Worm (Caenorhabditis elegans) whole organism, L2 larva: ENCODE data around the gene mlc-5.

ENCODE experiments used
- C34F6.9 ChIP-seq: fragments of 150-350 bp; optimal IDR thresholded peaks from 2 replicates; lab custom pipeline; 2014; ENCODE audit warnings: missing biosample characterization, missing genetic modification characterization
- F13H6.1 ChIP-seq: sonication (generic microtip); optimal IDR thresholded peaks from 2 replicates; lab custom pipeline; 2016; ENCODE audit warnings: missing genetic modification characterization, missing compliant biosample characterization
- R02D3.7 ChIP-seq: fragments of 150-350 bp; optimal IDR thresholded peaks from 2 replicates; lab custom pipeline; 2014; ENCODE audit warnings: missing biosample characterization, missing genetic modification characterization
- Y55F3AM.14 ChIP-seq: fragments of 200-800 bp; sonication (Bioruptor generic); optimal IDR thresholded peaks from 2 replicates; lab custom pipeline; 2018; ENCODE audit warnings: mild to moderate bottlenecking, missing genetic modification characterization, missing compliant biosample characterization
- ZK546.5 ChIP-seq: sonication (generic microtip); optimal IDR thresholded peaks from 2 replicates; lab custom pipeline; 2017; ENCODE audit warnings: missing biosample characterization, missing genetic modification characterization
- alr-1 ChIP-seq: fragments of 150-350 bp; optimal IDR thresholded peaks from 2 replicates; lab custom pipeline; 2014; ENCODE audit warnings: missing biosample characterization, missing genetic modification characterization
- aly-2 ChIP-seq: fragments of 150-350 bp; optimal IDR thresholded peaks from 2 replicates; lab custom pipeline; 2014; ENCODE audit warnings: missing biosample characterization, missing genetic modification characterization
- ama-1 ChIP-seq: fragments of 150-350 bp; optimal IDR thresholded peaks from 2 replicates; lab custom pipeline; 2018; ENCODE audit warnings: inconsistent platforms
- blmp-1 ChIP-seq: sonication (generic microtip); optimal IDR thresholded peaks from 2 replicates; lab custom pipeline; 2017; ENCODE audit warnings: missing genetic modification characterization, mild to moderate bottlenecking, missing compliant biosample characterization, antibody characterized with exemption, moderate library complexity; ENCODE audit not compliant: insufficient read depth
- ceh-16 ChIP-seq: fragments of 150-350 bp; optimal IDR thresholded peaks from 2 replicates; lab custom pipeline; 2014; ENCODE audit warnings: missing biosample characterization, missing genetic modification characterization
- ceh-82 ChIP-seq: fragments of 150-350 bp; optimal IDR thresholded peaks from 2 replicates; lab custom pipeline; 2014; ENCODE audit warnings: missing biosample characterization, missing genetic modification characterization
- crh-2 ChIP-seq: sonication (generic microtip); optimal IDR thresholded peaks from 2 replicates; lab custom pipeline; 2017; ENCODE audit warnings: missing biosample characterization, missing genetic modification characterization
- dmd-4 ChIP-seq: sonication (generic microtip); optimal IDR thresholded peaks from 2 replicates; lab custom pipeline; 2017; ENCODE audit warnings: missing biosample characterization, missing genetic modification characterization
- egl-27 ChIP-seq: sonication (generic microtip); optimal IDR thresholded peaks from 3 replicates; lab custom pipeline; 2017; ENCODE audit warnings: missing biosample characterization, missing genetic modification reagents, missing genetic modification characterization
- elt-1 ChIP-seq: fragments of 150-350 bp; optimal IDR thresholded peaks from 2 replicates; lab custom pipeline; 2014; ENCODE audit warnings: missing biosample characterization, missing genetic modification characterization
- elt-3 ChIP-seq: sonication (generic microtip); optimal IDR thresholded peaks from 2 replicates; lab custom pipeline; 2017; ENCODE audit warnings: missing biosample characterization, missing genetic modification characterization
- fos-1 ChIP-seq: fragments of 150-350 bp; optimal IDR thresholded peaks from 2 replicates; lab custom pipeline; 2014; ENCODE audit warnings: missing biosample characterization, missing genetic modification characterization
- gmeb-1 ChIP-seq: fragments of 150-350 bp; optimal IDR thresholded peaks from 2 replicates; lab custom pipeline; 2014; ENCODE audit warnings: missing biosample characterization, missing genetic modification characterization
- lin-11 ChIP-seq: fragments of 150-350 bp; sonication (generic microtip); optimal IDR thresholded peaks from 2 replicates; lab custom pipeline; 2014; ENCODE audit warnings: missing biosample characterization, missing genetic modification characterization, inconsistent platforms, mixed read lengths
- lin-13 ChIP-seq: fragments of 150-350 bp; optimal IDR thresholded peaks from 2 replicates; lab custom pipeline; 2014; ENCODE audit warnings: missing biosample characterization, missing genetic modification reagents, missing genetic modification characterization
- lin-39 ChIP-seq: fragments of 150-350 bp; optimal IDR thresholded peaks from 2 replicates; lab custom pipeline; 2014; ENCODE audit warnings: missing biosample characterization, missing genetic modification reagents, missing genetic modification characterization
- lsy-2 ChIP-seq, 2 experiments: fragments of 150-350 bp in 1 of 2; sonication (generic microtip) in 1 of 2; optimal IDR thresholded peaks; 2 replicates each; lab custom pipeline; 2014 to 2017; ENCODE audit warnings: missing biosample characterization in 2 of 2, missing genetic modification characterization in 2 of 2
- mab-5 ChIP-seq: fragments of 150-350 bp; optimal IDR thresholded peaks from 2 replicates; lab custom pipeline; 2014; ENCODE audit warnings: missing biosample characterization, missing genetic modification characterization
- mbf-1 ChIP-seq: sonication (generic microtip); optimal IDR thresholded peaks from 2 replicates; lab custom pipeline; 2017; ENCODE audit warnings: missing biosample characterization, missing genetic modification characterization
- mdl-1 ChIP-seq, 2 experiments: fragments of 150-350 bp in 1 of 2; sonication (generic microtip) in 1 of 2; optimal IDR thresholded peaks; 2 replicates each; lab custom pipeline; 2017; ENCODE audit warnings: missing biosample characterization in 2 of 2, missing genetic modification characterization in 2 of 2
- nhr-10 ChIP-seq: sonication (generic microtip); optimal IDR thresholded peaks from 2 replicates; lab custom pipeline; 2017; ENCODE audit warnings: missing biosample characterization, missing genetic modification characterization
- nhr-11 ChIP-seq: fragments of 150-350 bp; optimal IDR thresholded peaks from 2 replicates; lab custom pipeline; 2014; ENCODE audit warnings: missing biosample characterization, missing genetic modification characterization
- nhr-12 ChIP-seq: fragments of 150-350 bp; optimal IDR thresholded peaks from 2 replicates; lab custom pipeline; 2014; ENCODE audit warnings: missing biosample characterization, missing genetic modification characterization
- nhr-129 ChIP-seq: fragments of 150-350 bp; optimal IDR thresholded peaks from 2 replicates; lab custom pipeline; 2014; ENCODE audit warnings: missing biosample characterization, missing genetic modification characterization
- nhr-21 ChIP-seq: fragments of 150-350 bp; optimal IDR thresholded peaks from 2 replicates; lab custom pipeline; 2014; ENCODE audit warnings: missing biosample characterization, missing genetic modification characterization
- nhr-23 ChIP-seq: fragments of 150-350 bp; optimal IDR thresholded peaks from 2 replicates; lab custom pipeline; 2014; ENCODE audit warnings: missing biosample characterization, missing genetic modification reagents, missing genetic modification characterization
- nhr-237 ChIP-seq: fragments of 150-350 bp; optimal IDR thresholded peaks from 2 replicates; lab custom pipeline; 2014; ENCODE audit warnings: missing biosample characterization, missing genetic modification characterization
- nhr-25 ChIP-seq: fragments of 150-350 bp; sonication (generic microtip); optimal IDR thresholded peaks from 3 replicates; lab custom pipeline; 2014; ENCODE audit warnings: missing biosample characterization, missing genetic modification characterization
- nhr-6 ChIP-seq: fragments of 150-350 bp; optimal IDR thresholded peaks from 2 replicates; lab custom pipeline; 2014; ENCODE audit warnings: missing biosample characterization, missing genetic modification characterization
- nhr-77 ChIP-seq: fragments of 150-350 bp; optimal IDR thresholded peaks from 2 replicates; lab custom pipeline; 2014; ENCODE audit warnings: missing biosample characterization, missing genetic modification characterization
- peb-1 ChIP-seq: fragments of 150-350 bp; optimal IDR thresholded peaks from 2 replicates; lab custom pipeline; 2014; ENCODE audit warnings: missing biosample characterization, missing genetic modification characterization
- sem-4 ChIP-seq: fragments of 150-350 bp; optimal IDR thresholded peaks from 2 replicates; lab custom pipeline; 2014; ENCODE audit warnings: missing biosample characterization, missing genetic modification reagents, missing genetic modification characterization
- skn-1 ChIP-seq: sonication (generic microtip); optimal IDR thresholded peaks from 2 replicates; lab custom pipeline; 2017; ENCODE audit warnings: missing biosample characterization, missing genetic modification characterization
- sma-3 ChIP-seq: sonication (generic microtip); optimal IDR thresholded peaks from 2 replicates; lab custom pipeline; 2016; ENCODE audit warnings: missing genetic modification reagents, missing genetic modification characterization, missing compliant biosample characterization
- sma-9 ChIP-seq, 2 experiments: fragments of 150-350 bp in 1 of 2; sonication (generic microtip) in 1 of 2; optimal IDR thresholded peaks; 2 replicates each; lab custom pipeline; 2014 to 2016; ENCODE audit warnings: missing genetic modification characterization in 2 of 2, mild to moderate bottlenecking in 1 of 2, missing biosample characterization in 1 of 2, missing compliant biosample characterization in 1 of 2, missing genetic modification reagents in 1 of 2, moderate library complexity in 1 of 2
- snpc-4 ChIP-seq: fragments of 150-350 bp; optimal IDR thresholded peaks from 2 replicates; lab custom pipeline; 2014; ENCODE audit warnings: missing biosample characterization, missing genetic modification characterization
- unc-39 ChIP-seq: fragments of 150-350 bp; optimal IDR thresholded peaks from 2 replicates; lab custom pipeline; 2014; ENCODE audit warnings: missing biosample characterization, missing genetic modification characterization
- unc-55 ChIP-seq: fragments of 150-350 bp; sonication (generic microtip); optimal IDR thresholded peaks from 3 replicates; lab custom pipeline; 2014; ENCODE audit warnings: missing biosample characterization, missing genetic modification reagents, missing genetic modification characterization
- unc-62 ChIP-seq: fragments of 150-350 bp; optimal IDR thresholded peaks from 2 replicates; lab custom pipeline; 2014; ENCODE audit warnings: missing biosample characterization, missing genetic modification reagents, missing genetic modification characterization
- zag-1 ChIP-seq: fragments of 150-350 bp; optimal IDR thresholded peaks from 2 replicates; lab custom pipeline; 2014; ENCODE audit warnings: missing biosample characterization, missing genetic modification characterization
- ztf-1 ChIP-seq: fragments of 200-800 bp; sonication (Bioruptor generic); conservative IDR thresholded peaks from 2 replicates; pipeline ENCODE4 v1.3.6; 2022; ENCODE audit warnings: missing genetic modification characterization, missing compliant biosample characterization
- ztf-11 ChIP-seq: sonication (generic microtip); optimal IDR thresholded peaks from 2 replicates; lab custom pipeline; 2017; ENCODE audit warnings: missing biosample characterization, missing genetic modification characterization
- ztf-4 ChIP-seq: fragments of 150-350 bp; optimal IDR thresholded peaks from 2 replicates; lab custom pipeline; 2014; ENCODE audit warnings: missing biosample characterization, missing genetic modification characterization

mlc-5 gene

DNA sequence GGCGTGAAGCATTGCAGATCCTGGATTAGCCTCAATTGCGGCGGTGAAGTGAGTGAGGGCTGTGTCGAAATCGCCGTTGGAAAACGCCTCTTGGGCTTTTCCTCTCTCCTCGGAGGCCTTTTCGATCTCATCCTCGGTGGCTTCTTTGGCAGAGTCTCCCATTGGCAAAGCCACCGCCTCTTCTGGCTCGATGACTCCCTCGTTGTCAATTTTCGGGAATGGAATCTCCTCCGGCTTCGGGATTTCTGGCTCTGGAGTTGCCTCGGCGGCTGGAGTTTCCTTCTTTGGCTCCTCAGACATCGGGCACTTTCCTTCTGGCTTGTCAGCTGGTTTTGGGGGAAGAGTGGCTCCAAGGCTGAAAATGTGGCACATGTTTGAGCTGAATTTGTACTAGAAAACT lies 1.4 kb upstream of the mlc-5 start:
- TF ChIP-seq dmd-4 (tag; lab: Kevin White, UChicago) (no peak), nhr-77 (no peak), snpc-4 (tag; lab: Kevin White, UChicago) (no peak), mdl-1 (tag; optimal IDR thresholded peaks at IDR 0.05; lab: Kevin White, UChicago) (no peak), unc-55 (GFP tag; lab: Kevin White, UChicago) (no peak), alr-1 (tag; lab: Kevin White, UChicago) (no peak), zag-1 (no peak), Y55F3AM.14 (GFP tag; lab: Kevin White, UChicago) (no peak), unc-62 (GFP tag; lab: Kevin White, UChicago) (no peak), aly-2 (tag; lab: Kevin White, UChicago) (no peak), lin-11 (tag; lab: Kevin White, UChicago) (no peak), nhr-10 (tag; lab: Kevin White, UChicago) (no peak), ztf-1 (GFP tag; lab: Robert Waterston, UW) (no peak), gmeb-1 (tag; lab: Kevin White, UChicago) (no peak), nhr-6 (no peak)
- TF ChIP-seq, all 48 proteins: peak for 0

DNA sequence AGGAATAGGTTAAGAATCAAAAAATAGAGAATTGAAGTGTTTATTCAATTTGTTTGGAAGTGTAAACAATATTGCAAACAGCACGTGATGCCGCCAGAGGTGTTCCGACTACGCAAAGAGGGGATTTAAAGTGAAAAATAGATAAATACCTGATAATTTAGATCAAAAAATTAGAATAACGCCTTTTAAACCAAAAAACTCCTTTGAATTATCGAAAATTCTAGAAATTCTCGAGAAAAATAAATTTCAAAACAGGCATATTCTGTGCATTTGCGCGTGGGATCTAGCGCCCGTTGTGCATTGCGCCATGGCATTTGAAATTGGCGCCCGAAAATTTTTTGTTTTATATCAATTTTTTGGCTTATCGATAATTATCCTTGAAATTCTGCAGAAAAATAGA lies 846 bp upstream of the mlc-5 start, which contains the start of gene hip-1:
Gene hip-1 (minus strand): TSS at position 225 of the 400 bp plus-strand sequence.
- TF ChIP-seq lin-11 (tag; lab: Kevin White, UChicago): peak; percentile 2
- no peak for TF ChIP-seq mab-5 (tag; lab: Kevin White, UChicago)
- TF ChIP-seq alr-1 (tag; lab: Kevin White, UChicago): no peak
- no peak for TF ChIP-seq mdl-1 (tag; optimal IDR thresholded peaks at IDR 0.05; lab: Kevin White, UChicago)
- no peak for TF ChIP-seq ZK546.5
- TF ChIP-seq unc-62 (GFP tag; lab: Kevin White, UChicago): no peak
- peak; percentile 68 for TF ChIP-seq unc-55 (GFP tag; lab: Kevin White, UChicago)
- no peak for TF ChIP-seq sem-4 (tag; lab: Kevin White, UChicago)
- TF ChIP-seq nhr-21: no peak
- no peak for TF ChIP-seq nhr-12
- no peak for TF ChIP-seq zag-1
- no peak for TF ChIP-seq ztf-11
- TF ChIP-seq sma-9 (GFP tag; optimal IDR thresholded peaks at IDR 0.05; lab: Kevin White, UChicago): peak; percentile 19
- no peak for TF ChIP-seq sma-9 (tag; optimal IDR thresholded peaks at IDR 0.05; lab: Kevin White, UChicago)
- TF ChIP-seq F13H6.1 (tag; lab: Kevin White, UChicago): peak; percentile 44
- TF ChIP-seq lin-13 (GFP tag; lab: Kevin White, UChicago): peak; percentile 31
- TF ChIP-seq ztf-1 (GFP tag; lab: Robert Waterston, UW): no peak
- peak; percentile 6 for TF ChIP-seq nhr-25 (tag; lab: Kevin White, UChicago)
- no peak for TF ChIP-seq nhr-11 (tag; lab: Kevin White, UChicago)
- no peak for TF ChIP-seq blmp-1
- TF ChIP-seq mbf-1 (tag; lab: Kevin White, UChicago): no peak
- no peak for TF ChIP-seq egl-27 (tag; lab: Kevin White, UChicago)
- TF ChIP-seq nhr-23 (tag; lab: Kevin White, UChicago): no peak
- peak; percentile 18 to 69 for TF ChIP-seq lsy-2 (tag; optimal IDR thresholded peaks at IDR 0.05; lab: Kevin White, UChicago)
- TF ChIP-seq nhr-237 (tag; lab: Kevin White, UChicago): no peak
- no peak for TF ChIP-seq ceh-82
- peak; percentile 65 for TF ChIP-seq gmeb-1 (tag; lab: Kevin White, UChicago)
- TF ChIP-seq nhr-6: no peak
- TF ChIP-seq ama-1 (lab: Kevin White, UChicago): no peak
- TF ChIP-seq unc-39 (tag; lab: Kevin White, UChicago): no peak
- TF ChIP-seq crh-2: peak; percentile 59
- TF ChIP-seq R02D3.7 (tag; lab: Kevin White, UChicago): no peak
- TF ChIP-seq elt-3 (tag; lab: Kevin White, UChicago): no peak
- TF ChIP-seq fos-1 (tag; lab: Kevin White, UChicago): no peak
- no peak for TF ChIP-seq nhr-129 (tag; lab: Kevin White, UChicago)
- TF ChIP-seq sma-3 (GFP tag; lab: Kevin White, UChicago): no peak
- TF ChIP-seq ztf-4: no peak
- no peak for TF ChIP-seq elt-1 (tag; lab: Kevin White, UChicago)
- TF ChIP-seq snpc-4 (tag; lab: Kevin White, UChicago): peak; percentile 35
- TF ChIP-seq nhr-10 (tag; lab: Kevin White, UChicago): no peak
- TF ChIP-seq Y55F3AM.14 (GFP tag; lab: Kevin White, UChicago): no peak
- TF ChIP-seq dmd-4 (tag; lab: Kevin White, UChicago): no peak
- TF ChIP-seq lin-39 (tag; lab: Kevin White, UChicago): no peak
- no peak for TF ChIP-seq ceh-16 (tag; lab: Kevin White, UChicago)
- TF ChIP-seq C34F6.9 (tag; lab: Kevin White, UChicago): peak; percentile 83
- no peak for TF ChIP-seq aly-2 (tag; lab: Kevin White, UChicago)
- TF ChIP-seq nhr-77: no peak
- no peak for TF ChIP-seq peb-1
- TF ChIP-seq skn-1: no peak
